Fruit fly (Drosophila melanogaster) whole organism, embryonic: ENCODE data around the gene mag.
A peak's percentile ranks its signal among the peaks of the same experiment; 100 is the strongest.

ENCODE experiments used
- Awh ChIP-seq: fragments of 200-800 bp; sonication (Bioruptor generic); IDR thresholded peaks from 2 replicates; pipeline ENCODE4, ENCODE4 v1.3.6; 2022; ENCODE audit warnings: missing biosample characterization, missing genetic modification characterization
- CG10267 ChIP-seq: fragments of 200-800 bp; sonication (Bioruptor generic); optimal IDR thresholded peaks from 2 replicates; lab custom pipeline; 2018; ENCODE audit warnings: missing biosample characterization, mild to moderate bottlenecking, missing genetic modification characterization, moderate library complexity
- CG10431 ChIP-seq: fragments of 200-800 bp; sonication (Bioruptor generic); optimal IDR thresholded peaks from 3 replicates; lab custom pipeline; 2018; ENCODE audit warnings: missing biosample characterization, mild to moderate bottlenecking, missing genetic modification characterization
- CG11247 ChIP-seq: fragments of 200-800 bp; sonication (Bioruptor generic); IDR thresholded peaks from 2 replicates; pipeline ENCODE4 v1.3.6; 2022; ENCODE audit warnings: missing biosample characterization, missing genetic modification characterization
- CG12391 ChIP-seq: fragments of 200-800 bp; sonication (Bioruptor generic); optimal IDR thresholded peaks from 3 replicates; lab custom pipeline; 2018; ENCODE audit warnings: missing biosample characterization, mild to moderate bottlenecking, missing genetic modification characterization, moderate library complexity
- CG13123 ChIP-seq: fragments of 200-800 bp; sonication (Bioruptor generic); optimal IDR thresholded peaks from 2 replicates; lab custom pipeline; 2016; ENCODE audit warnings: missing biosample characterization, missing genetic modification characterization
- CG13624 ChIP-seq: fragments of 200-800 bp; sonication (Bioruptor generic); optimal IDR thresholded peaks from 2 replicates; lab custom pipeline; 2016; ENCODE audit warnings: missing biosample characterization, missing genetic modification characterization
- CG14965 ChIP-seq: fragments of 200-800 bp; sonication (Bioruptor generic); optimal IDR thresholded peaks from 2 replicates; lab custom pipeline; 2016; ENCODE audit warnings: missing biosample characterization, missing genetic modification characterization, borderline replicate concordance
- CG1647 ChIP-seq: fragments of 200-800 bp; sonication (Bioruptor generic); optimal IDR thresholded peaks from 3 replicates; lab custom pipeline; 2016; ENCODE audit warnings: missing biosample characterization, missing genetic modification characterization
- CG16863 ChIP-seq: fragments of 200-800 bp; sonication (Bioruptor generic); optimal IDR thresholded peaks from 3 replicates; lab custom pipeline; 2016; ENCODE audit warnings: missing biosample characterization, missing genetic modification characterization
- CG17385 ChIP-seq: fragments of 200-800 bp; sonication (Bioruptor generic); optimal IDR thresholded peaks from 3 replicates; lab custom pipeline; 2018; ENCODE audit warnings: missing biosample characterization, mild to moderate bottlenecking, missing genetic modification characterization
- CG1832 ChIP-seq: fragments of 200-800 bp; sonication (Bioruptor generic); optimal IDR thresholded peaks from 2 replicates; lab custom pipeline; 2017; ENCODE audit warnings: missing biosample characterization, mild to moderate bottlenecking, missing genetic modification characterization, inconsistent platforms
- CG18619 ChIP-seq: fragments of 200-800 bp; sonication (Bioruptor generic); optimal IDR thresholded peaks from 3 replicates; lab custom pipeline; 2017; ENCODE audit warnings: missing biosample characterization, mild to moderate bottlenecking, missing genetic modification characterization
- CG2116 ChIP-seq: fragments of 200-800 bp; sonication (Bioruptor generic); optimal IDR thresholded peaks from 3 replicates; lab custom pipeline; 2018; ENCODE audit warnings: missing biosample characterization, mild to moderate bottlenecking, missing genetic modification characterization
- CG2199 ChIP-seq: fragments of 200-800 bp; sonication (Bioruptor generic); IDR thresholded peaks from 3 replicates; pipeline ENCODE4 v1.3.6; 2022; ENCODE audit warnings: missing biosample characterization, missing genetic modification characterization
- CG3281 ChIP-seq: fragments of 200-800 bp; sonication (Bioruptor generic); optimal IDR thresholded peaks from 3 replicates; lab custom pipeline; 2017; ENCODE audit warnings: missing biosample characterization, mild to moderate bottlenecking, missing genetic modification characterization
- CG43689 ChIP-seq: fragments of 200-800 bp; sonication (Bioruptor generic); IDR thresholded peaks from 2 replicates; pipeline ENCODE4 v1.3.6; 2022; ENCODE audit warnings: missing biosample characterization, missing genetic modification characterization
- CG7271 ChIP-seq: fragments of 200-800 bp; sonication (Bioruptor generic); optimal IDR thresholded peaks from 2 replicates; lab custom pipeline; 2018; ENCODE audit warnings: missing biosample characterization, mild to moderate bottlenecking, missing genetic modification characterization, moderate library complexity
- CG7786 ChIP-seq: fragments of 200-800 bp; sonication (Bioruptor generic); optimal IDR thresholded peaks from 2 replicates; lab custom pipeline; 2016; ENCODE audit warnings: missing biosample characterization, missing genetic modification characterization
- CG8765 ChIP-seq: fragments of 200-800 bp; sonication (Bioruptor generic); IDR thresholded peaks from 2 replicates; pipeline ENCODE4 v1.3.6; 2022; ENCODE audit warnings: missing biosample characterization, missing genetic modification characterization
- CG8944 ChIP-seq: fragments of 200-800 bp; sonication (Bioruptor generic); optimal IDR thresholded peaks from 3 replicates; lab custom pipeline; 2016; ENCODE audit warnings: missing biosample characterization, missing genetic modification characterization
- CHES-1-like ChIP-seq: fragments of 200-800 bp; sonication (Bioruptor generic); optimal IDR thresholded peaks from 2 replicates; lab custom pipeline; 2016; ENCODE audit warnings: missing biosample characterization, missing genetic modification characterization
- Dbx ChIP-seq: fragments of 200-800 bp; sonication (Bioruptor generic); IDR thresholded peaks from 3 replicates; pipeline ENCODE4 v1.3.6; 2022; ENCODE audit warnings: missing biosample characterization, missing genetic modification characterization
- Deaf1 ChIP-seq: fragments of 200-800 bp; optimal IDR thresholded peaks from 3 replicates; lab custom pipeline; 2019; ENCODE audit warnings: missing biosample characterization, mild to moderate bottlenecking, missing genetic modification characterization, moderate library complexity
- Ets65A ChIP-seq: fragments of 200-800 bp; sonication (Bioruptor generic); peaks from one replicate; lab custom pipeline; 2016; ENCODE audit warnings: missing biosample characterization, missing genetic modification characterization
- MTF-1 ChIP-seq: fragments of 200-800 bp; sonication (Bioruptor generic); optimal IDR thresholded peaks from 2 replicates; lab custom pipeline; 2018; ENCODE audit warnings: missing biosample characterization, mild to moderate bottlenecking, missing genetic modification characterization, borderline replicate concordance
- Max ChIP-seq: fragments of 200-800 bp; sonication (Bioruptor generic); optimal IDR thresholded peaks from 2 replicates; lab custom pipeline; 2016; ENCODE audit warnings: missing biosample characterization, mild to moderate bottlenecking, missing genetic modification characterization
- NFAT ChIP-seq: fragments of 200-800 bp; sonication (Bioruptor generic); IDR thresholded peaks from 2 replicates; pipeline ENCODE4 v1.3.6; 2022; ENCODE audit warnings: missing biosample characterization, missing genetic modification characterization
- amos ChIP-seq: fragments of 200-800 bp; sonication (Bioruptor generic); IDR thresholded peaks from 2 replicates; pipeline ENCODE4 v1.3.6; 2022; ENCODE audit warnings: missing biosample characterization, missing genetic modification characterization; ENCODE audit not compliant: partially characterized antibody
- az2 ChIP-seq: fragments of 200-800 bp; sonication (Bioruptor generic); optimal IDR thresholded peaks from 3 replicates; lab custom pipeline; 2016; ENCODE audit warnings: missing biosample characterization, missing genetic modification characterization
- bbx ChIP-seq: fragments of 200-800 bp; sonication (Bioruptor generic); IDR thresholded peaks from 2 replicates; pipeline ENCODE4 v1.3.6; 2022; ENCODE audit warnings: missing biosample characterization, missing genetic modification characterization; ENCODE audit not compliant: partially characterized antibody
- bcd ChIP-seq: fragments of 200-800 bp; sonication (Bioruptor generic); optimal IDR thresholded peaks from 2 replicates; lab custom pipeline; 2017; ENCODE audit warnings: missing biosample characterization, mild to moderate bottlenecking, missing genetic modification characterization
- br ChIP-seq: fragments of >200 bp; optimal IDR thresholded peaks from 2 replicates; lab custom pipeline; 2017
- cato ChIP-seq: fragments of 200-800 bp; sonication (Bioruptor generic); optimal IDR thresholded peaks from 2 replicates; lab custom pipeline; 2016; ENCODE audit warnings: missing biosample characterization, missing genetic modification characterization, borderline replicate concordance
- caup ChIP-seq: fragments of 200-800 bp; sonication (Bioruptor generic); optimal IDR thresholded peaks from 3 replicates; lab custom pipeline; 2017; ENCODE audit warnings: missing biosample characterization, mild to moderate bottlenecking, missing genetic modification characterization, moderate library complexity; ENCODE audit not compliant: severe bottlenecking
- dm ChIP-seq: fragments of 200-800 bp; sonication (Bioruptor generic); optimal IDR thresholded peaks from 3 replicates; lab custom pipeline; 2016; ENCODE audit warnings: missing biosample characterization, missing genetic modification characterization
- ftz-f1 ChIP-seq: fragments of 200-800 bp; sonication (Bioruptor generic); optimal IDR thresholded peaks from 2 replicates; lab custom pipeline; 2016; ENCODE audit warnings: missing biosample characterization, missing genetic modification characterization
- fu2 ChIP-seq: fragments of 200-800 bp; sonication (Bioruptor generic); optimal IDR thresholded peaks from 2 replicates; lab custom pipeline; 2016; ENCODE audit warnings: missing biosample characterization, missing genetic modification characterization
- gce ChIP-seq: fragments of 200-800 bp; sonication (Bioruptor generic); IDR thresholded peaks from 3 replicates; pipeline ENCODE4 v1.3.6; 2022; ENCODE audit warnings: missing biosample characterization, missing genetic modification characterization
- h ChIP-seq: fragments of >200 bp; optimal IDR thresholded peaks from 2 replicates; lab custom pipeline; 2017
- klu ChIP-seq: fragments of 200-800 bp; sonication (Bioruptor generic); IDR thresholded peaks from 2 replicates; pipeline ENCODE4 v1.3.6; 2022; ENCODE audit warnings: missing biosample characterization, missing genetic modification characterization
- lola ChIP-seq, 3 experiments: fragments of >200 bp in 2 of 3; fragments of 200-800 bp in 1 of 3; sonication (Bioruptor generic) in 1 of 3; optimal IDR thresholded peaks; 2 replicates each; lab custom pipeline; 2017 to 2019; ENCODE audit warnings: missing biosample characterization in 3 of 3, missing genetic modification characterization in 3 of 3, mild to moderate bottlenecking in 1 of 3, moderate library complexity in 1 of 3
- onecut ChIP-seq: fragments of 200-800 bp; sonication (Bioruptor generic); IDR thresholded peaks from 2 replicates; pipeline ENCODE4 v1.3.6; 2022; ENCODE audit warnings: missing biosample characterization, missing genetic modification characterization
- pfk ChIP-seq: fragments of 200-800 bp; sonication (Bioruptor generic); optimal IDR thresholded peaks from 2 replicates; lab custom pipeline; 2018; ENCODE audit warnings: missing biosample characterization, mild to moderate bottlenecking, missing genetic modification characterization, moderate library complexity
- schlank ChIP-seq: fragments of 200-800 bp; sonication (Bioruptor generic); optimal IDR thresholded peaks from 2 replicates; lab custom pipeline; 2018; ENCODE audit warnings: missing biosample characterization, mild to moderate bottlenecking, missing genetic modification characterization
- scrt ChIP-seq: fragments of 200-800 bp; sonication (Bioruptor generic); optimal IDR thresholded peaks from 2 replicates; lab custom pipeline; 2018; ENCODE audit warnings: missing biosample characterization, mild to moderate bottlenecking, missing genetic modification characterization, moderate library complexity
- tio ChIP-seq: fragments of 200-800 bp; sonication (Bioruptor generic); optimal IDR thresholded peaks from 2 replicates; lab custom pipeline; 2017; ENCODE audit warnings: missing biosample characterization, missing genetic modification characterization, inconsistent platforms
- tll ChIP-seq, 2 experiments: fragments of 200-800 bp in 1 of 2; fragments of >200 bp in 1 of 2; sonication (Bioruptor generic) in 1 of 2; optimal IDR thresholded peaks; 2 replicates each; lab custom pipeline; 2017 to 2019; ENCODE audit warnings: missing biosample characterization in 2 of 2, missing genetic modification characterization in 2 of 2, mild to moderate bottlenecking in 1 of 2, moderate library complexity in 1 of 2
- zen ChIP-seq: fragments of 200-800 bp; sonication (Bioruptor generic); optimal IDR thresholded peaks from 3 replicates; lab custom pipeline; 2018; ENCODE audit warnings: missing biosample characterization, mild to moderate bottlenecking, missing genetic modification characterization, moderate library complexity
- zen2 ChIP-seq: fragments of 200-800 bp; sonication (Bioruptor generic); IDR thresholded peaks from 3 replicates; pipeline ENCODE4 v1.3.6; 2022; ENCODE audit warnings: missing biosample characterization, missing genetic modification characterization; ENCODE audit not compliant: partially characterized antibody

mag gene

dm6 chr3L:20508136-20508635 is 47.7 kb downstream of the mag start (continued):
- TF ChIP-seq Deaf1 (tag; lab: Kevin White, UChicago) (no peak), CG1647 (GFP tag; lab: Kevin White, UChicago) (peak; percentile 92), zen (tag; lab: Kevin White, UChicago) (peak; percentile 83), CG7271 (peak; percentile 1), br (lab: Kevin White, UChicago) (no peak), CG3281 (peak; percentile 97), cato (GFP tag; lab: Kevin White, UChicago) (peak; percentile 79), Max (GFP tag; lab: Kevin White, UChicago) (peak; percentile 91), CG14965 (GFP tag; lab: Kevin White, UChicago) (peak; percentile 21), CG13624 (GFP tag; lab: Kevin White, UChicago) (peak; percentile 97), Awh (GFP tag; lab: Robert Waterston, UW) (peak; percentile 82), NFAT (GFP tag; lab: Robert Waterston, UW) (peak; percentile 98), onecut (peak; percentile 71), CG11247 (GFP tag; lab: Robert Waterston, UW) (peak; percentile 94), CG13123 (peak; percentile 77), CG43689 (GFP tag; lab: Robert Waterston, UW) (peak; percentile 36; the same call in 1 of the 2 replicates), h (lab: Kevin White, UChicago) (no peak), CG8765 (GFP tag; lab: Robert Waterston, UW) (peak; percentile 84; the same call in 1 of the 2 replicates), amos (GFP tag; lab: Robert Waterston, UW) (peak; percentile 59; the same call in 1 of the 2 replicates), zen2 (no peak), gce (peak; percentile 73; the same call in 1 of the 3 replicates), CG17385 (GFP tag; lab: Kevin White, UChicago) (peak; percentile 83), CG7786 (GFP tag; lab: Kevin White, UChicago) (peak; percentile 94), MTF-1 (peak; percentile 81), tio (peak; percentile 91), bbx (no peak), bcd (GFP tag; lab: Kevin White, UChicago) (peak; percentile 94), fu2 (GFP tag; lab: Kevin White, UChicago) (peak; percentile 94), pfk (GFP tag; lab: Kevin White, UChicago) (peak; percentile 38), CG10267 (tag; lab: Kevin White, UChicago) (peak; percentile 80), ftz-f1 (peak; percentile 60), Ets65A (GFP tag; lab: Kevin White, UChicago) (peak; percentile 99), lola (GFP tag; optimal IDR thresholded peaks at IDR 0.05; lab: Kevin White, UChicago) (peak in 1 of 3 experiments; percentile 72), schlank (peak; percentile 93), CG10431 (GFP tag; lab: Kevin White, UChicago) (peak; percentile 55), tll (GFP tag; optimal IDR thresholded peaks at IDR 0.05; lab: Kevin White, UChicago) (no peak), CG8944 (GFP tag; lab: Kevin White, UChicago) (peak; percentile 88), CHES-1-like (GFP tag; lab: Kevin White, UChicago) (peak; percentile 94), caup (GFP tag; lab: Kevin White, UChicago) (peak; percentile 96), CG16863 (GFP tag; lab: Kevin White, UChicago) (peak; percentile 82), CG1832 (GFP tag; lab: Kevin White, UChicago) (no peak), CG18619 (GFP tag; lab: Kevin White, UChicago) (peak; percentile 93), az2 (GFP tag; lab: Kevin White, UChicago) (peak; percentile 91), Dbx (GFP tag; lab: Robert Waterston, UW) (peak; percentile 98), dm (GFP tag; lab: Kevin White, UChicago) (peak; percentile 75), CG12391 (tag; lab: Kevin White, UChicago) (peak; percentile 93), klu (GFP tag; lab: Robert Waterston, UW) (peak; percentile 92), CG2199 (GFP tag; lab: Robert Waterston, UW) (peak; percentile 84; the same call in 2 of the 3 replicates), scrt (GFP tag; lab: Kevin White, UChicago) (peak; percentile 84), CG2116 (GFP tag; lab: Kevin White, UChicago) (peak; percentile 53)
